Fruit fly (Drosophila melanogaster) Kc167 (cell line): ENCODE results near the gene TyrR.

ENCODE experiments used
- Sin3A ChIP-seq: fragments of >200 bp; optimal IDR thresholded peaks from 2 replicates; lab custom pipeline; 2018; ENCODE audit warnings: missing external identifiers
- h ChIP-seq: fragments of >200 bp; optimal IDR thresholded peaks from 3 replicates; lab custom pipeline; 2018; ENCODE audit warnings: missing external identifiers
- insv ChIP-seq: fragments of >200 bp; optimal IDR thresholded peaks from 3 replicates; lab custom pipeline; 2018; ENCODE audit warnings: missing external identifiers
- psq ChIP-seq: fragments of >200 bp; optimal IDR thresholded peaks from 2 replicates; lab custom pipeline; 2017; ENCODE audit warnings: missing external identifiers
- ttk ChIP-seq: sonication (Bioruptor generic); optimal IDR thresholded peaks from 2 replicates; lab custom pipeline; 2017; ENCODE audit warnings: missing external identifiers

DNA sequence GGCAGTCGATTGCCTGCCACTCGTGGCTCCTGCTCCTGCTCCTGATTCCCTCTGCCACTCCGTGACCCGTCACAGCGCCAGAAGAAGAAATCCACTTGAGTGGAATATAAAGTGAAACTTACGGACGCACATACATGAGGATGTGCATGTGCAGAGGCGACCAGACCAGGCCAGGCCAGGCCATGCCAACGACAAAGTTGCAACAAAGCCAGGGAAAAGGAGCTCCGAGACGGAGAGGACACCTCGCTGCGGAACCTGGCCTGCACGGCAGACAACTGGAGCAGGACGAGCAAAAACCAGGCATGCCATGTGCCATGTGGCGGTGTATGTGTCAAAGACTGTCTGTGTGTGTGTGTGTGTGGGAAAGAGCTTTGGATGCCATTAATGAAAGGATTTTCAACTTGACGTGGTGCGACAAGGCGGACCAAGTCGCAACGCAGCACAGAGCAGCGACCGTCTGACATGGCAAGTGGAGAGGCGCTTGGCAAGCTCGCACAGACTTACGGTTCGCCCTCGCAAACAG, 53.3 kb downstream of the TyrR start:
- TF ChIP-seq ttk (lab: Kevin White, UChicago) (no peak), psq (lab: Kevin White, UChicago) (no peak), insv (lab: Kevin White, UChicago) (no peak), h (no peak), Sin3A (lab: Kevin White, UChicago) (no peak)
